Fruit fly (Drosophila melanogaster) whole organism, prepupa: ENCODE results near the gene CG14420.
A peak's percentile ranks its signal among the peaks of the same experiment; 100 is the strongest.

ENCODE experiments used
- Blimp-1 ChIP-seq: fragments of 200-800 bp; sonication (Bioruptor generic); optimal IDR thresholded peaks from 3 replicates; lab custom pipeline; 2017; ENCODE audit warnings: missing biosample characterization, missing genetic modification characterization, mild to moderate bottlenecking, moderate library complexity, missing genetic modification reagents
- CG10631 ChIP-seq: fragments of 200-800 bp; sonication (Bioruptor generic); optimal IDR thresholded peaks from 2 replicates; lab custom pipeline; 2016; ENCODE audit warnings: missing biosample characterization, missing genetic modification characterization
- CG10669 ChIP-seq: fragments of 200-800 bp; sonication (Bioruptor generic); optimal IDR thresholded peaks from 3 replicates; lab custom pipeline; 2018; ENCODE audit warnings: missing biosample characterization, mild to moderate bottlenecking, missing genetic modification characterization, moderate library complexity
- CG11294 ChIP-seq: fragments of 200-800 bp; sonication (Bioruptor generic); IDR thresholded peaks from 2 replicates; pipeline ENCODE4 v1.3.6; 2022; ENCODE audit warnings: missing biosample characterization, missing genetic modification characterization
- CG15336 ChIP-seq: fragments of 200-800 bp; sonication (Bioruptor generic); IDR thresholded peaks from 2 replicates; pipeline ENCODE4 v1.3.6; 2022; ENCODE audit warnings: missing biosample characterization, missing genetic modification characterization
- CG1621 ChIP-seq: fragments of 200-800 bp; sonication (Bioruptor generic); optimal IDR thresholded peaks from 3 replicates; lab custom pipeline; 2018; ENCODE audit warnings: missing biosample characterization, mild to moderate bottlenecking, missing genetic modification characterization
- CG16779 ChIP-seq: fragments of 200-800 bp; sonication (Bioruptor generic); optimal IDR thresholded peaks from 3 replicates; lab custom pipeline; 2017; ENCODE audit warnings: missing biosample characterization, mild to moderate bottlenecking, missing genetic modification characterization
- CG32006 ChIP-seq: fragments of 200-800 bp; sonication (Bioruptor generic); optimal IDR thresholded peaks from 3 replicates; lab custom pipeline; 2017; ENCODE audit warnings: missing biosample characterization, mild to moderate bottlenecking, missing genetic modification characterization
- CG3919 ChIP-seq: fragments of 200-800 bp; sonication (Bioruptor generic); optimal IDR thresholded peaks from 3 replicates; lab custom pipeline; 2016; ENCODE audit warnings: missing biosample characterization, missing genetic modification characterization
- CG6276 ChIP-seq: fragments of 200-800 bp; sonication (Bioruptor generic); optimal IDR thresholded peaks from 2 replicates; lab custom pipeline; 2017; ENCODE audit warnings: missing biosample characterization, mild to moderate bottlenecking, missing genetic modification characterization
- CG6792 ChIP-seq: fragments of 200-800 bp; sonication (Bioruptor generic); optimal IDR thresholded peaks from 3 replicates; lab custom pipeline; 2016; ENCODE audit warnings: missing biosample characterization, missing genetic modification characterization
- CG6808 ChIP-seq: fragments of 200-800 bp; sonication (Bioruptor generic); optimal IDR thresholded peaks from 3 replicates; lab custom pipeline; 2017; ENCODE audit warnings: missing biosample characterization, missing genetic modification characterization, mild to moderate bottlenecking, moderate library complexity, missing genetic modification reagents
- CG6854 ChIP-seq: fragments of 200-800 bp; sonication (Bioruptor generic); optimal IDR thresholded peaks from 2 replicates; lab custom pipeline; 2017; ENCODE audit warnings: missing biosample characterization, mild to moderate bottlenecking, missing genetic modification characterization
- CG7368 ChIP-seq: fragments of 200-800 bp; sonication (Bioruptor generic); optimal IDR thresholded peaks from 3 replicates; lab custom pipeline; 2016; ENCODE audit warnings: missing biosample characterization, missing genetic modification characterization
- CG8119 ChIP-seq: fragments of 200-800 bp; sonication (Bioruptor generic); IDR thresholded peaks from 3 replicates; pipeline ENCODE4 v1.3.6; 2022; ENCODE audit warnings: missing biosample characterization, missing genetic modification characterization
- CG8319 ChIP-seq: fragments of 200-800 bp; sonication (Bioruptor generic); optimal IDR thresholded peaks from 3 replicates; lab custom pipeline; 2016; ENCODE audit warnings: missing biosample characterization, missing genetic modification characterization
- CG8632 ChIP-seq: fragments of 200-800 bp; sonication (Bioruptor generic); optimal IDR thresholded peaks from 3 replicates; lab custom pipeline; 2016; ENCODE audit warnings: missing biosample characterization, missing genetic modification characterization
- CG9139 ChIP-seq: fragments of 200-800 bp; sonication (Bioruptor generic); optimal IDR thresholded peaks from 3 replicates; lab custom pipeline; 2017; ENCODE audit warnings: missing biosample characterization, mild to moderate bottlenecking, missing genetic modification characterization
- Eip78C ChIP-seq: fragments of 200-800 bp; sonication (Bioruptor generic); peaks from one replicate; lab custom pipeline; 2016; ENCODE audit warnings: missing biosample characterization, missing genetic modification characterization
- Eip93F ChIP-seq: fragments of 200-800 bp; sonication (Bioruptor generic); optimal IDR thresholded peaks from 2 replicates; lab custom pipeline; 2016; ENCODE audit warnings: missing biosample characterization, mild to moderate bottlenecking, missing genetic modification characterization
- Ets21C ChIP-seq: fragments of 200-800 bp; sonication (Bioruptor generic); optimal IDR thresholded peaks from 3 replicates; lab custom pipeline; 2016; ENCODE audit warnings: missing biosample characterization, missing genetic modification characterization
- Ets96B ChIP-seq: fragments of 200-800 bp; optimal IDR thresholded peaks from 2 replicates; lab custom pipeline; 2019; ENCODE audit warnings: missing biosample characterization, mild to moderate bottlenecking, missing genetic modification characterization, moderate library complexity
- Hr38 ChIP-seq: sonication (Bioruptor generic); optimal IDR thresholded peaks from 2 replicates; lab custom pipeline; 2016; ENCODE audit warnings: missing biosample characterization, missing genetic modification characterization
- Hr39 ChIP-seq: fragments of 200-800 bp; sonication (Bioruptor generic); optimal IDR thresholded peaks from 2 replicates; lab custom pipeline; 2016; ENCODE audit warnings: missing biosample characterization, missing genetic modification characterization
- Hr4 ChIP-seq: fragments of 200-800 bp; sonication (Bioruptor generic); optimal IDR thresholded peaks from 3 replicates; lab custom pipeline; 2016; ENCODE audit warnings: missing biosample characterization, missing genetic modification characterization
- Lpt ChIP-seq: fragments of 200-800 bp; sonication (Bioruptor generic); optimal IDR thresholded peaks from 3 replicates; lab custom pipeline; 2016; ENCODE audit warnings: missing biosample characterization, missing genetic modification characterization
- Smox ChIP-seq: fragments of 200-800 bp; sonication (Bioruptor generic); optimal IDR thresholded peaks from 3 replicates; lab custom pipeline; 2016; ENCODE audit warnings: missing biosample characterization, missing genetic modification characterization
- Sox15 ChIP-seq: fragments of 200-800 bp; sonication (Bioruptor generic); optimal IDR thresholded peaks from 3 replicates; lab custom pipeline; 2016; ENCODE audit warnings: missing biosample characterization, missing genetic modification characterization
- achi ChIP-seq: fragments of 200-800 bp; sonication (Bioruptor generic); optimal IDR thresholded peaks from 3 replicates; lab custom pipeline; 2016; ENCODE audit warnings: missing biosample characterization, missing genetic modification characterization
- acj6 ChIP-seq: fragments of 200-800 bp; sonication (Bioruptor generic); optimal IDR thresholded peaks from 3 replicates; lab custom pipeline; 2016; ENCODE audit warnings: missing biosample characterization, missing genetic modification characterization
- cyc ChIP-seq: fragments of 200-800 bp; sonication (Bioruptor generic); optimal IDR thresholded peaks from 3 replicates; lab custom pipeline; 2016; ENCODE audit warnings: missing biosample characterization, missing genetic modification characterization
- dac ChIP-seq: fragments of 200-800 bp; sonication (Bioruptor generic); optimal IDR thresholded peaks from 2 replicates; lab custom pipeline; 2017; ENCODE audit warnings: missing biosample characterization, mild to moderate bottlenecking, missing genetic modification characterization
- dsx ChIP-seq: fragments of 200-800 bp; optimal IDR thresholded peaks from 3 replicates; lab custom pipeline; 2019; ENCODE audit warnings: missing biosample characterization, mild to moderate bottlenecking, missing genetic modification characterization, moderate library complexity; ENCODE audit not compliant: poor library complexity, severe bottlenecking
- esn ChIP-seq: fragments of 200-800 bp; sonication (Bioruptor generic); optimal IDR thresholded peaks from 2 replicates; lab custom pipeline; 2016; ENCODE audit warnings: missing biosample characterization, mild to moderate bottlenecking, missing genetic modification characterization, moderate library complexity
- fd59A ChIP-seq: fragments of 200-800 bp; sonication (Bioruptor generic); optimal IDR thresholded peaks from 2 replicates; lab custom pipeline; 2017; ENCODE audit warnings: missing biosample characterization, mild to moderate bottlenecking, missing genetic modification characterization, missing genetic modification reagents
- fd85E ChIP-seq: fragments of 200-800 bp; sonication (Bioruptor generic); optimal IDR thresholded peaks from 3 replicates; lab custom pipeline; 2016; ENCODE audit warnings: missing biosample characterization, missing genetic modification characterization
- fkh ChIP-seq: fragments of 200-800 bp; sonication (Bioruptor generic); optimal IDR thresholded peaks from 3 replicates; lab custom pipeline; 2017; ENCODE audit warnings: missing biosample characterization, mild to moderate bottlenecking, missing genetic modification characterization, moderate library complexity
- net ChIP-seq: fragments of 200-800 bp; sonication (Bioruptor generic); optimal IDR thresholded peaks from 3 replicates; lab custom pipeline; 2016; ENCODE audit warnings: missing biosample characterization, missing genetic modification characterization
- pdm3 ChIP-seq: fragments of 200-800 bp; sonication (Bioruptor generic); optimal IDR thresholded peaks from 3 replicates; lab custom pipeline; 2016; ENCODE audit warnings: missing biosample characterization, missing genetic modification characterization
- salr ChIP-seq, 2 experiments: fragments of 200-800 bp; sonication (Bioruptor generic); optimal IDR thresholded peaks; 3 replicates each; lab custom pipeline; 2016 to 2018; ENCODE audit warnings: missing biosample characterization in 2 of 2, missing genetic modification characterization in 2 of 2, mild to moderate bottlenecking in 1 of 2
- spab ChIP-seq: fragments of 200-800 bp; sonication (Bioruptor generic); optimal IDR thresholded peaks from 2 replicates; lab custom pipeline; 2017; ENCODE audit warnings: missing biosample characterization, mild to moderate bottlenecking, missing genetic modification characterization, missing genetic modification reagents
- ss ChIP-seq, 2 experiments: fragments of 200-800 bp; sonication (Bioruptor generic); optimal IDR thresholded peaks; 2 replicates in 1 of 2; 3 replicates in 1 of 2; lab custom pipeline; 2017 to 2018; ENCODE audit warnings: mild to moderate bottlenecking in 2 of 2, missing biosample characterization in 2 of 2, missing genetic modification characterization in 2 of 2, moderate library complexity in 1 of 2
- svp ChIP-seq: fragments of 200-800 bp; sonication (Bioruptor generic); peaks from one replicate; lab custom pipeline; 2016; ENCODE audit warnings: missing biosample characterization, missing genetic modification characterization
- topi ChIP-seq: fragments of 200-800 bp; sonication (Bioruptor generic); optimal IDR thresholded peaks from 3 replicates; lab custom pipeline; 2016; ENCODE audit warnings: missing biosample characterization, missing genetic modification characterization
- vri ChIP-seq: fragments of 200-800 bp; sonication (Bioruptor generic); optimal IDR thresholded peaks from 3 replicates; lab custom pipeline; 2016; ENCODE audit warnings: missing biosample characterization, mild to moderate bottlenecking, missing genetic modification characterization

CG14420 gene

DNA sequence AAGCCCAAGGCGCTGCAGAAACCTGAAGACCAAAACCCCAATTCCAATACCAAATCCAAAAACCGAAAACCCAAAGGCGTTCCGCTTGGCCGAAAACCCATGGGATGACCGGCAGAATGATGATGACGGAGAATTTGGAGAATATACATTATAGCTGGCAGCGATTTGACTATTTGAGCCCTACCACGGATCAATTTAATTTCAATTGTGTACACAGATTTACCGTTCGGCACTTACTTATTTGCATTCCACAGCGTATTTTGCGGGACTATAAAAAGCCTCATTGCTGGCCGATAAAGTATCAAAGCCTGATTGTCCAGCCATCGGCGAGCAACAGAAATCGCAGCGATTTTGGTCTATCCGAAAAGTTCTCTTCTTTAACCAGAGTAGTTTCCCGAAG is 6.4 kb downstream of the CG14420 start, which contains the start of gene CG14423:
CG14423 (plus strand) TSS at position 301 of the 400 bp plus-strand sequence.
- TF ChIP-seq Blimp-1 (GFP tag; lab: Kevin White, UChicago) (no peak), Sox15 (GFP tag; lab: Kevin White, UChicago) (no peak), Smox (GFP tag; lab: Kevin White, UChicago) (no peak), CG3919 (GFP tag; lab: Kevin White, UChicago) (no peak), Eip93F (no peak), CG6808 (GFP tag; lab: Kevin White, UChicago) (no peak), Hr39 (no peak), salr (GFP tag; optimal IDR thresholded peaks at IDR 0.05; lab: Kevin White, UChicago) (no peak), fd85E (GFP tag; lab: Kevin White, UChicago) (no peak), dsx (GFP tag; lab: Kevin White, UChicago) (no peak), CG15336 (no peak), topi (GFP tag; lab: Kevin White, UChicago) (no peak), acj6 (GFP tag; lab: Kevin White, UChicago) (no peak), ss (GFP tag; optimal IDR thresholded peaks at IDR 0.05; lab: Kevin White, UChicago) (no peak)

DNA sequence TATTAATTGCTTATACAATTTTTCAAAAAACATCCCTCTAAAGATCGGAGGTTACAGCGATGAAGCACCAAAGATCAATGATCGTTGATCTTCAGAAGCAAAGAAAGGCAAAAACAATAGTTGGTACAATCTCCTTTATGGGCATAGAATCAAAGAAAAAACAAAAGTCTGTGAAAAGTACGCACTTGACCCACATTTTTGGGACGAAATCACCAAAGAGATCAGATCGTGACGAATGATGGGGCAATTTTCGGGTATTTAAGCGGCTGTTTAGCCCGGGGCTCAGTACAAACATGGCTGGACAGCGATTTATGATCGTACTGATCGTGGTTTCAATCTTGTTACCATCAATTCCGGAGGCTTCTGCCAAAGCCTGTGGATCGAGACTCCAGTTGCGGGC is 8.1 kb downstream of the CG14420 start, which contains the start of gene CG17959:
CG17959 (plus strand) TSS at position 301 of the 400 bp plus-strand sequence.
- no peak for TF ChIP-seq Hr39
- TF ChIP-seq CG7368 (GFP tag; lab: Kevin White, UChicago) = no peak

DNA sequence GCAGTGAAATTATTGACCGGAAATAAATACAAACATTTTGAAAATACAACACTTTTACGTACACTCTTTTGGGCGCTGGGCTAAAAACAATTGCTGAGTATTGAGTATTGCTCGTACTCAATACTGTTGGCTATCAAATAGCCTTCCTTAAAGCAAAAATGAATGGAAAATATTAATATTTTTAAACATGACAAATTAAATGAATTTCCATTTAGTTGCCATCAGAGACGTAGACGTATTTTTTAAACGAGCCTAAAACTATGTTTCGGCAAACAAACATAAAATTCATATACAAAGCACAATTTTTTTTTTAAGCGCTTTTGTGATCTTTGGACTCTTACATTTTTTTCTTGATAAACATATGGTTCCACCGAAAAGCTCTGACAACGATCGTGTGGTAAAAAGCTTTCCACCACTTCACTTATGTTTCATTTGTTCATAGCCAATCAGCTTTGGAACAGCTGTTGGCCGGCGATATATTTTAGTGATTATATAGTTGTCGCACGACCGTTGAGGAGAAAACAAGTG is 9.0 kb downstream of the CG14420 start, which contains the start of gene CG3603:
CG3603 (plus strand) TSS at position 490 of the 528 bp plus-strand sequence.
- TF ChIP-seq vri (GFP tag; lab: Kevin White, UChicago) = peak; percentile 44
- peak; percentile 85 for TF ChIP-seq Eip78C (GFP tag; lab: Kevin White, UChicago)
- peak; percentile 57 for TF ChIP-seq CG1621 (tag; lab: Kevin White, UChicago)
- peak; percentile 48 for TF ChIP-seq esn (GFP tag; lab: Kevin White, UChicago)
- peak; percentile 78 for TF ChIP-seq svp (GFP tag; lab: Kevin White, UChicago)
- peak; percentile 70 for TF ChIP-seq CG8119 (GFP tag; lab: Robert Waterston, UW)
- no peak for TF ChIP-seq Hr38
- TF ChIP-seq achi (GFP tag; lab: Kevin White, UChicago) = peak; percentile 52
- TF ChIP-seq CG32006 (GFP tag; lab: Kevin White, UChicago) = peak; percentile 57
- TF ChIP-seq fkh (GFP tag; lab: Kevin White, UChicago) = no peak
- peak; percentile 93 for TF ChIP-seq CG6276
- TF ChIP-seq CG11294 (GFP tag; lab: Robert Waterston, UW) = no peak
- TF ChIP-seq ss (GFP tag; optimal IDR thresholded peaks at IDR 0.05; lab: Kevin White, UChicago) = peak; percentile 76 to 85
- peak; percentile 93 for TF ChIP-seq CG9139 (GFP tag; lab: Kevin White, UChicago)
- TF ChIP-seq CG8632 (GFP tag; lab: Kevin White, UChicago) = peak; percentile 46
- TF ChIP-seq Blimp-1 (GFP tag; lab: Kevin White, UChicago) = peak; percentile 57
- TF ChIP-seq Ets21C = no peak
- peak; percentile 68 for TF ChIP-seq CG3919 (GFP tag; lab: Kevin White, UChicago)
- peak; percentile 48 for TF ChIP-seq dac (GFP tag; lab: Kevin White, UChicago)
- TF ChIP-seq CG6792 = no peak
- peak; percentile 50 for TF ChIP-seq Smox (GFP tag; lab: Kevin White, UChicago)
- TF ChIP-seq net (GFP tag; lab: Kevin White, UChicago) = peak; percentile 83
- peak; percentile 51 to 62 for TF ChIP-seq salr (GFP tag; optimal IDR thresholded peaks at IDR 0.05; lab: Kevin White, UChicago)
- peak; percentile 17 for TF ChIP-seq Hr39
- peak; percentile 27 for TF ChIP-seq acj6 (GFP tag; lab: Kevin White, UChicago)
- TF ChIP-seq CG8319 (GFP tag; lab: Kevin White, UChicago) = peak; percentile 72
- peak; percentile 71 for TF ChIP-seq CG7368 (GFP tag; lab: Kevin White, UChicago)
- peak; percentile 68 for TF ChIP-seq Hr4 (GFP tag; lab: Kevin White, UChicago)
- TF ChIP-seq cyc (GFP tag; lab: Kevin White, UChicago) = peak; percentile 35
- TF ChIP-seq CG10669 = peak; percentile 75
- no peak for TF ChIP-seq CG10631 (GFP tag; lab: Kevin White, UChicago)
- TF ChIP-seq pdm3 (GFP tag; lab: Kevin White, UChicago) = peak; percentile 46
- TF ChIP-seq CG16779 (tag; lab: Kevin White, UChicago) = peak; percentile 85
- TF ChIP-seq spab (GFP tag; lab: Kevin White, UChicago) = peak; percentile 77
- peak; percentile 55 for TF ChIP-seq Ets96B (tag; lab: Kevin White, UChicago)
- TF ChIP-seq Lpt = peak; percentile 63
- TF ChIP-seq fd59A = peak; percentile 3
- peak; percentile 55; the same call in 1 of the 2 replicates for TF ChIP-seq CG15336
- peak; percentile 93 for TF ChIP-seq CG6854 (GFP tag; lab: Kevin White, UChicago)
